Fruit fly (Drosophila melanogaster) whole organism, prepupa: Measurements from ENCODE around the gene Tet.

ENCODE experiments used
- Blimp-1 ChIP-seq: fragments of 200-800 bp; sonication (Bioruptor generic); optimal IDR thresholded peaks from 3 replicates; lab custom pipeline; 2017; ENCODE audit warnings: missing biosample characterization, missing genetic modification characterization, mild to moderate bottlenecking, moderate library complexity, missing genetic modification reagents
- CG10631 ChIP-seq: fragments of 200-800 bp; sonication (Bioruptor generic); optimal IDR thresholded peaks from 2 replicates; lab custom pipeline; 2016; ENCODE audit warnings: missing biosample characterization, missing genetic modification characterization
- CG10669 ChIP-seq: fragments of 200-800 bp; sonication (Bioruptor generic); optimal IDR thresholded peaks from 3 replicates; lab custom pipeline; 2018; ENCODE audit warnings: missing biosample characterization, mild to moderate bottlenecking, missing genetic modification characterization, moderate library complexity
- CG11294 ChIP-seq: fragments of 200-800 bp; sonication (Bioruptor generic); IDR thresholded peaks from 2 replicates; pipeline ENCODE4 v1.3.6; 2022; ENCODE audit warnings: missing biosample characterization, missing genetic modification characterization
- CG11762 ChIP-seq: fragments of 200-800 bp; sonication (Bioruptor generic); optimal IDR thresholded peaks from 3 replicates; lab custom pipeline; 2016; ENCODE audit warnings: missing biosample characterization, missing genetic modification characterization; ENCODE audit not compliant: insufficient read depth
- CG11902 ChIP-seq: fragments of 200-800 bp; sonication (Bioruptor generic); optimal IDR thresholded peaks from 3 replicates; lab custom pipeline; 2016; ENCODE audit warnings: missing biosample characterization, missing genetic modification characterization
- CG15336 ChIP-seq: fragments of 200-800 bp; sonication (Bioruptor generic); IDR thresholded peaks from 2 replicates; pipeline ENCODE4 v1.3.6; 2022; ENCODE audit warnings: missing biosample characterization, missing genetic modification characterization
- CG1621 ChIP-seq: fragments of 200-800 bp; sonication (Bioruptor generic); optimal IDR thresholded peaks from 3 replicates; lab custom pipeline; 2018; ENCODE audit warnings: missing biosample characterization, mild to moderate bottlenecking, missing genetic modification characterization
- CG3032 ChIP-seq: fragments of 200-800 bp; optimal IDR thresholded peaks from 2 replicates; lab custom pipeline; 2019; ENCODE audit warnings: missing biosample characterization, mild to moderate bottlenecking, missing genetic modification characterization, moderate library complexity
- CG31627 ChIP-seq: fragments of 200-800 bp; sonication (Bioruptor generic); optimal IDR thresholded peaks from 3 replicates; lab custom pipeline; 2016; ENCODE audit warnings: missing biosample characterization, missing genetic modification characterization
- CG32006 ChIP-seq: fragments of 200-800 bp; sonication (Bioruptor generic); optimal IDR thresholded peaks from 3 replicates; lab custom pipeline; 2017; ENCODE audit warnings: missing biosample characterization, mild to moderate bottlenecking, missing genetic modification characterization
- CG34406 ChIP-seq: fragments of 200-800 bp; sonication (Bioruptor generic); optimal IDR thresholded peaks from 3 replicates; lab custom pipeline; 2016; ENCODE audit warnings: missing biosample characterization, missing genetic modification characterization
- CG3919 ChIP-seq: fragments of 200-800 bp; sonication (Bioruptor generic); optimal IDR thresholded peaks from 3 replicates; lab custom pipeline; 2016; ENCODE audit warnings: missing biosample characterization, missing genetic modification characterization
- CG4318 ChIP-seq: fragments of 200-800 bp; sonication (Bioruptor generic); optimal IDR thresholded peaks from 3 replicates; lab custom pipeline; 2017; ENCODE audit warnings: missing biosample characterization, mild to moderate bottlenecking, missing genetic modification characterization
- CG6276 ChIP-seq: fragments of 200-800 bp; sonication (Bioruptor generic); optimal IDR thresholded peaks from 2 replicates; lab custom pipeline; 2017; ENCODE audit warnings: missing biosample characterization, mild to moderate bottlenecking, missing genetic modification characterization
- CG6854 ChIP-seq: fragments of 200-800 bp; sonication (Bioruptor generic); optimal IDR thresholded peaks from 2 replicates; lab custom pipeline; 2017; ENCODE audit warnings: missing biosample characterization, mild to moderate bottlenecking, missing genetic modification characterization
- CG7368 ChIP-seq: fragments of 200-800 bp; sonication (Bioruptor generic); optimal IDR thresholded peaks from 3 replicates; lab custom pipeline; 2016; ENCODE audit warnings: missing biosample characterization, missing genetic modification characterization
- CG8119 ChIP-seq: fragments of 200-800 bp; sonication (Bioruptor generic); IDR thresholded peaks from 3 replicates; pipeline ENCODE4 v1.3.6; 2022; ENCODE audit warnings: missing biosample characterization, missing genetic modification characterization
- CG8632 ChIP-seq: fragments of 200-800 bp; sonication (Bioruptor generic); optimal IDR thresholded peaks from 3 replicates; lab custom pipeline; 2016; ENCODE audit warnings: missing biosample characterization, missing genetic modification characterization
- CG9139 ChIP-seq: fragments of 200-800 bp; sonication (Bioruptor generic); optimal IDR thresholded peaks from 3 replicates; lab custom pipeline; 2017; ENCODE audit warnings: missing biosample characterization, mild to moderate bottlenecking, missing genetic modification characterization
- Eip75B ChIP-seq: fragments of 200-800 bp; sonication (Bioruptor generic); optimal IDR thresholded peaks from 3 replicates; lab custom pipeline; 2016; ENCODE audit warnings: missing biosample characterization, missing genetic modification characterization
- Ets21C ChIP-seq: fragments of 200-800 bp; sonication (Bioruptor generic); optimal IDR thresholded peaks from 3 replicates; lab custom pipeline; 2016; ENCODE audit warnings: missing biosample characterization, missing genetic modification characterization
- Ets96B ChIP-seq: fragments of 200-800 bp; optimal IDR thresholded peaks from 2 replicates; lab custom pipeline; 2019; ENCODE audit warnings: missing biosample characterization, mild to moderate bottlenecking, missing genetic modification characterization, moderate library complexity
- Hr38 ChIP-seq: sonication (Bioruptor generic); optimal IDR thresholded peaks from 2 replicates; lab custom pipeline; 2016; ENCODE audit warnings: missing biosample characterization, missing genetic modification characterization
- Hr39 ChIP-seq: fragments of 200-800 bp; sonication (Bioruptor generic); optimal IDR thresholded peaks from 2 replicates; lab custom pipeline; 2016; ENCODE audit warnings: missing biosample characterization, missing genetic modification characterization
- Hr4 ChIP-seq: fragments of 200-800 bp; sonication (Bioruptor generic); optimal IDR thresholded peaks from 3 replicates; lab custom pipeline; 2016; ENCODE audit warnings: missing biosample characterization, missing genetic modification characterization
- Lpt ChIP-seq: fragments of 200-800 bp; sonication (Bioruptor generic); optimal IDR thresholded peaks from 3 replicates; lab custom pipeline; 2016; ENCODE audit warnings: missing biosample characterization, missing genetic modification characterization
- OdsH ChIP-seq: fragments of 200-800 bp; sonication (Bioruptor generic); optimal IDR thresholded peaks from 3 replicates; lab custom pipeline; 2016; ENCODE audit warnings: missing biosample characterization, missing genetic modification characterization
- Smox ChIP-seq: fragments of 200-800 bp; sonication (Bioruptor generic); optimal IDR thresholded peaks from 3 replicates; lab custom pipeline; 2016; ENCODE audit warnings: missing biosample characterization, missing genetic modification characterization
- Sox14 ChIP-seq: fragments of 200-800 bp; sonication (Bioruptor generic); optimal IDR thresholded peaks from 3 replicates; lab custom pipeline; 2016; ENCODE audit warnings: missing biosample characterization, missing genetic modification characterization
- Sox15 ChIP-seq: fragments of 200-800 bp; sonication (Bioruptor generic); optimal IDR thresholded peaks from 3 replicates; lab custom pipeline; 2016; ENCODE audit warnings: missing biosample characterization, missing genetic modification characterization
- acj6 ChIP-seq: fragments of 200-800 bp; sonication (Bioruptor generic); optimal IDR thresholded peaks from 3 replicates; lab custom pipeline; 2016; ENCODE audit warnings: missing biosample characterization, missing genetic modification characterization
- cyc ChIP-seq: fragments of 200-800 bp; sonication (Bioruptor generic); optimal IDR thresholded peaks from 3 replicates; lab custom pipeline; 2016; ENCODE audit warnings: missing biosample characterization, missing genetic modification characterization
- dsx ChIP-seq: fragments of 200-800 bp; optimal IDR thresholded peaks from 3 replicates; lab custom pipeline; 2019; ENCODE audit warnings: missing biosample characterization, mild to moderate bottlenecking, missing genetic modification characterization, moderate library complexity; ENCODE audit not compliant: poor library complexity, severe bottlenecking
- esn ChIP-seq: fragments of 200-800 bp; sonication (Bioruptor generic); optimal IDR thresholded peaks from 2 replicates; lab custom pipeline; 2016; ENCODE audit warnings: missing biosample characterization, mild to moderate bottlenecking, missing genetic modification characterization, moderate library complexity
- fd85E ChIP-seq: fragments of 200-800 bp; sonication (Bioruptor generic); optimal IDR thresholded peaks from 3 replicates; lab custom pipeline; 2016; ENCODE audit warnings: missing biosample characterization, missing genetic modification characterization
- fkh ChIP-seq: fragments of 200-800 bp; sonication (Bioruptor generic); optimal IDR thresholded peaks from 3 replicates; lab custom pipeline; 2017; ENCODE audit warnings: missing biosample characterization, mild to moderate bottlenecking, missing genetic modification characterization, moderate library complexity
- lz ChIP-seq: fragments of 200-800 bp; sonication (Bioruptor generic); optimal IDR thresholded peaks from 3 replicates; lab custom pipeline; 2016; ENCODE audit warnings: missing biosample characterization, missing genetic modification characterization
- net ChIP-seq: fragments of 200-800 bp; sonication (Bioruptor generic); optimal IDR thresholded peaks from 3 replicates; lab custom pipeline; 2016; ENCODE audit warnings: missing biosample characterization, missing genetic modification characterization
- pdm3 ChIP-seq: fragments of 200-800 bp; sonication (Bioruptor generic); optimal IDR thresholded peaks from 3 replicates; lab custom pipeline; 2016; ENCODE audit warnings: missing biosample characterization, missing genetic modification characterization
- spab ChIP-seq: fragments of 200-800 bp; sonication (Bioruptor generic); optimal IDR thresholded peaks from 2 replicates; lab custom pipeline; 2017; ENCODE audit warnings: missing biosample characterization, mild to moderate bottlenecking, missing genetic modification characterization, missing genetic modification reagents
- ss ChIP-seq, 2 experiments: fragments of 200-800 bp; sonication (Bioruptor generic); optimal IDR thresholded peaks; 2 replicates in 1 of 2; 3 replicates in 1 of 2; lab custom pipeline; 2017 to 2018; ENCODE audit warnings: mild to moderate bottlenecking in 2 of 2, missing biosample characterization in 2 of 2, missing genetic modification characterization in 2 of 2, moderate library complexity in 1 of 2
- svp ChIP-seq: fragments of 200-800 bp; sonication (Bioruptor generic); peaks from one replicate; lab custom pipeline; 2016; ENCODE audit warnings: missing biosample characterization, missing genetic modification characterization
- topi ChIP-seq: fragments of 200-800 bp; sonication (Bioruptor generic); optimal IDR thresholded peaks from 3 replicates; lab custom pipeline; 2016; ENCODE audit warnings: missing biosample characterization, missing genetic modification characterization
- vri ChIP-seq: fragments of 200-800 bp; sonication (Bioruptor generic); optimal IDR thresholded peaks from 3 replicates; lab custom pipeline; 2016; ENCODE audit warnings: missing biosample characterization, mild to moderate bottlenecking, missing genetic modification characterization

The Tet gene

dm6 chr3L:2781991-2782677 lies 96.8 kb downstream of the Tet start, which contains the start of gene Pgant6:
TSS of gene Pgant6 (plus strand) at chr3L:2782255.
- TF ChIP-seq vri (GFP tag; lab: Kevin White, UChicago) (peak; percentile 62), CG31627 (GFP tag; lab: Kevin White, UChicago) (peak; percentile 7), esn (GFP tag; lab: Kevin White, UChicago) (peak; percentile 18), CG3032 (tag; lab: Kevin White, UChicago) (peak; percentile 18), ss (GFP tag; optimal IDR thresholded peaks at IDR 0.05; lab: Kevin White, UChicago) (no peak), Smox (no peak), lz (GFP tag; lab: Kevin White, UChicago) (peak; percentile 2), CG9139 (GFP tag; lab: Kevin White, UChicago) (no peak)

dm6 chr3L:2780711-2781110 lies 98.2 kb downstream of the Tet start, which contains the start of gene mRpS35:
TSS of gene mRpS35 (plus strand) at chr3L:2780899.
- TF ChIP-seq CG11902 (GFP tag; lab: Kevin White, UChicago): no peak
- TF ChIP-seq CG32006 (GFP tag; lab: Kevin White, UChicago): no peak
- no peak for TF ChIP-seq CG11294 (GFP tag; lab: Robert Waterston, UW)
- no peak for TF ChIP-seq CG3032 (tag; lab: Kevin White, UChicago)
- peak; percentile 23 for TF ChIP-seq fkh
- TF ChIP-seq CG10669 (GFP tag; lab: Kevin White, UChicago): no peak
- no peak for TF ChIP-seq Ets21C (GFP tag; lab: Kevin White, UChicago)
- TF ChIP-seq, all 60 proteins: peak for 1

dm6 chr3L:2773968-2774461 lies 104.9 kb downstream of the Tet start, which contains the start of the genes CG12093 and Atg2:
TSS of gene CG12093 (minus strand) at chr3L:2774007.
TSS of gene Atg2 (plus strand) at chr3L:2774338.
- TF ChIP-seq pdm3 (peak; percentile 95), topi (peak; percentile 89), CG11294 (GFP tag; lab: Robert Waterston, UW) (peak; percentile 92), Blimp-1 (peak; percentile 75), acj6 (GFP tag; lab: Kevin White, UChicago) (peak; percentile 96), Sox15 (peak; percentile 93), Sox14 (GFP tag; lab: Kevin White, UChicago) (peak; percentile 82), lz (GFP tag; lab: Kevin White, UChicago) (peak; percentile 95), spab (GFP tag; lab: Kevin White, UChicago) (no peak), Hr38 (GFP tag; lab: Kevin White, UChicago) (peak; percentile 29), net (GFP tag; lab: Kevin White, UChicago) (peak; percentile 93), Eip75B (GFP tag; lab: Kevin White, UChicago) (peak; percentile 90), Lpt (GFP tag; lab: Kevin White, UChicago) (peak; percentile 93), fkh (peak; percentile 76), CG11762 (GFP tag; lab: Kevin White, UChicago) (peak; percentile 74), CG1621 (tag; lab: Kevin White, UChicago) (peak; percentile 82), OdsH (GFP tag; lab: Kevin White, UChicago) (peak; percentile 97), CG6276 (GFP tag; lab: Kevin White, UChicago) (no peak), CG3919 (peak; percentile 92), CG4318 (GFP tag; lab: Kevin White, UChicago) (peak; percentile 90), CG8119 (peak; percentile 94), dsx (peak; percentile 98), CG7368 (peak; percentile 87), cyc (GFP tag; lab: Kevin White, UChicago) (peak; percentile 92), CG15336 (peak; percentile 93), Ets96B (tag; lab: Kevin White, UChicago) (peak; percentile 90), Smox (peak; percentile 92), svp (peak; percentile 96), fd85E (GFP tag; lab: Kevin White, UChicago) (peak; percentile 69), Ets21C (GFP tag; lab: Kevin White, UChicago) (peak; percentile 89), Hr39 (GFP tag; lab: Kevin White, UChicago) (peak; percentile 90), CG8632 (GFP tag; lab: Kevin White, UChicago) (peak; percentile 95), CG10631 (GFP tag; lab: Kevin White, UChicago) (peak; percentile 96), CG34406 (GFP tag; lab: Kevin White, UChicago) (peak; percentile 95), Hr4 (GFP tag; lab: Kevin White, UChicago) (peak; percentile 93), CG6854 (GFP tag; lab: Kevin White, UChicago) (peak; percentile 68)
